Fruit fly (Drosophila melanogaster) whole organism, embryonic: ENCODE data around the gene Tim8.

Experiments
- Atf-2 ChIP-seq: fragments of 200-800 bp; sonication (Bioruptor generic); optimal IDR thresholded peaks from 2 replicates; lab custom pipeline; 2016; ENCODE audit warnings: missing biosample characterization, missing genetic modification characterization
- Bgb ChIP-seq: fragments of 200-800 bp; sonication (Bioruptor generic); IDR thresholded peaks from 2 replicates; pipeline ENCODE4 v1.3.6; 2022; ENCODE audit warnings: missing biosample characterization, missing genetic modification characterization; ENCODE audit not compliant: partially characterized antibody
- CG1024 ChIP-seq: fragments of 200-800 bp; sonication (Bioruptor generic); IDR thresholded peaks from 2 replicates; pipeline ENCODE4 v1.3.6; 2022; ENCODE audit warnings: missing biosample characterization, missing genetic modification characterization
- CG10321 ChIP-seq: fragments of 200-800 bp; sonication (Bioruptor generic); IDR thresholded peaks from 2 replicates; pipeline ENCODE4 v1.3.6; 2022; ENCODE audit warnings: missing biosample characterization, missing genetic modification characterization
- CG10431 ChIP-seq: fragments of 200-800 bp; sonication (Bioruptor generic); optimal IDR thresholded peaks from 3 replicates; lab custom pipeline; 2018; ENCODE audit warnings: missing biosample characterization, mild to moderate bottlenecking, missing genetic modification characterization
- CG12744 ChIP-seq: fragments of 200-800 bp; sonication (Bioruptor generic); optimal IDR thresholded peaks from 2 replicates; lab custom pipeline; 2016; ENCODE audit warnings: missing biosample characterization, missing genetic modification characterization
- CG13123 ChIP-seq: fragments of 200-800 bp; sonication (Bioruptor generic); optimal IDR thresholded peaks from 2 replicates; lab custom pipeline; 2016; ENCODE audit warnings: missing biosample characterization, missing genetic modification characterization
- CG13296 ChIP-seq: fragments of 200-800 bp; sonication (Bioruptor generic); optimal IDR thresholded peaks from 3 replicates; lab custom pipeline; 2018; ENCODE audit warnings: missing biosample characterization, mild to moderate bottlenecking, missing genetic modification characterization
- CG17359 ChIP-seq: fragments of 200-800 bp; sonication (Bioruptor generic); optimal IDR thresholded peaks from 3 replicates; lab custom pipeline; 2018; ENCODE audit warnings: missing biosample characterization, mild to moderate bottlenecking, missing genetic modification characterization, moderate library complexity
- CG17802 ChIP-seq: fragments of 200-800 bp; sonication (Bioruptor generic); optimal IDR thresholded peaks from 2 replicates; lab custom pipeline; 2018; ENCODE audit warnings: missing biosample characterization, mild to moderate bottlenecking, missing genetic modification characterization, moderate library complexity
- CG18599 ChIP-seq: fragments of 200-800 bp; sonication (Bioruptor generic); optimal IDR thresholded peaks from 3 replicates; lab custom pipeline; 2017; ENCODE audit warnings: missing biosample characterization, missing genetic modification characterization, mild to moderate bottlenecking, moderate library complexity, missing genetic modification reagents
- CG18619 ChIP-seq: fragments of 200-800 bp; sonication (Bioruptor generic); optimal IDR thresholded peaks from 3 replicates; lab custom pipeline; 2017; ENCODE audit warnings: missing biosample characterization, mild to moderate bottlenecking, missing genetic modification characterization
- CG2116 ChIP-seq: fragments of 200-800 bp; sonication (Bioruptor generic); optimal IDR thresholded peaks from 3 replicates; lab custom pipeline; 2018; ENCODE audit warnings: missing biosample characterization, mild to moderate bottlenecking, missing genetic modification characterization
- CG2875 ChIP-seq: fragments of 200-800 bp; sonication (Bioruptor generic); optimal IDR thresholded peaks from 2 replicates; lab custom pipeline; 2017; ENCODE audit warnings: missing biosample characterization, mild to moderate bottlenecking, missing genetic modification characterization, missing genetic modification reagents
- CG32772 ChIP-seq: fragments of 200-800 bp; sonication (Bioruptor generic); IDR thresholded peaks from 2 replicates; pipeline ENCODE4 v1.3.6; 2022; ENCODE audit warnings: missing biosample characterization, missing genetic modification characterization
- CG43689 ChIP-seq: fragments of 200-800 bp; sonication (Bioruptor generic); IDR thresholded peaks from 2 replicates; pipeline ENCODE4 v1.3.6; 2022; ENCODE audit warnings: missing biosample characterization, missing genetic modification characterization
- CG4404 ChIP-seq: fragments of 200-800 bp; sonication (Bioruptor generic); IDR thresholded peaks from 2 replicates; pipeline ENCODE4 v1.3.6; 2022; ENCODE audit warnings: missing biosample characterization, missing genetic modification characterization
- CG5953 ChIP-seq: fragments of 200-800 bp; sonication (Bioruptor generic); IDR thresholded peaks from 2 replicates; pipeline ENCODE4 v1.3.6; 2022; ENCODE audit warnings: missing biosample characterization, missing genetic modification characterization
- CG6854 ChIP-seq: fragments of 200-800 bp; sonication (Bioruptor generic); optimal IDR thresholded peaks from 3 replicates; lab custom pipeline; 2017; ENCODE audit warnings: missing biosample characterization, mild to moderate bottlenecking, missing genetic modification characterization
- CG7271 ChIP-seq: fragments of 200-800 bp; sonication (Bioruptor generic); optimal IDR thresholded peaks from 2 replicates; lab custom pipeline; 2018; ENCODE audit warnings: missing biosample characterization, mild to moderate bottlenecking, missing genetic modification characterization, moderate library complexity
- CG7556 ChIP-seq: fragments of 200-800 bp; sonication (Bioruptor generic); optimal IDR thresholded peaks from 2 replicates; lab custom pipeline; 2017; ENCODE audit warnings: missing biosample characterization, mild to moderate bottlenecking, missing genetic modification characterization
- CG7745 ChIP-seq: fragments of 200-800 bp; sonication (Bioruptor generic); optimal IDR thresholded peaks from 2 replicates; lab custom pipeline; 2018; ENCODE audit warnings: missing biosample characterization, mild to moderate bottlenecking, missing genetic modification characterization, moderate library complexity
- CG9797 ChIP-seq: fragments of 200-800 bp; sonication (Bioruptor generic); optimal IDR thresholded peaks from 3 replicates; lab custom pipeline; 2018; ENCODE audit warnings: missing biosample characterization, mild to moderate bottlenecking, missing genetic modification characterization
- Dbx ChIP-seq: fragments of 200-800 bp; sonication (Bioruptor generic); IDR thresholded peaks from 3 replicates; pipeline ENCODE4 v1.3.6; 2022; ENCODE audit warnings: missing biosample characterization, missing genetic modification characterization
- Deaf1 ChIP-seq: fragments of 200-800 bp; optimal IDR thresholded peaks from 3 replicates; lab custom pipeline; 2019; ENCODE audit warnings: missing biosample characterization, mild to moderate bottlenecking, missing genetic modification characterization, moderate library complexity
- Fer2 ChIP-seq: fragments of 200-800 bp; sonication (Bioruptor generic); optimal IDR thresholded peaks from 2 replicates; lab custom pipeline; 2018; ENCODE audit warnings: missing biosample characterization, mild to moderate bottlenecking, missing genetic modification characterization, moderate library complexity
- HLH54F ChIP-seq: fragments of 200-800 bp; sonication (Bioruptor generic); optimal IDR thresholded peaks from 3 replicates; lab custom pipeline; 2016; ENCODE audit warnings: missing biosample characterization, missing genetic modification characterization
- HmgD ChIP-seq: fragments of 200-800 bp; sonication (Bioruptor generic); optimal IDR thresholded peaks from 3 replicates; lab custom pipeline; 2016; ENCODE audit warnings: missing biosample characterization, missing genetic modification characterization
- HmgZ ChIP-seq: fragments of 200-800 bp; sonication (Bioruptor generic); optimal IDR thresholded peaks from 2 replicates; lab custom pipeline; 2018; ENCODE audit warnings: missing biosample characterization, mild to moderate bottlenecking, missing genetic modification characterization
- Hmx ChIP-seq: fragments of 200-800 bp; sonication (Bioruptor generic); optimal IDR thresholded peaks from 2 replicates; lab custom pipeline; 2016; ENCODE audit warnings: missing biosample characterization, missing genetic modification characterization
- Stat92E ChIP-seq, 3 experiments: fragments of >200 bp in 2 of 3; fragments of 200-800 bp in 1 of 3; sonication (Bioruptor generic) in 1 of 3; optimal IDR thresholded peaks; 2 replicates each; lab custom pipeline; 2017 to 2019; ENCODE audit warnings: missing biosample characterization in 3 of 3, missing genetic modification characterization in 3 of 3, mild to moderate bottlenecking in 1 of 3, moderate library complexity in 1 of 3
- Taf1 ChIP-seq: fragments of 200-800 bp; sonication (Bioruptor generic); IDR thresholded peaks from 2 replicates; pipeline ENCODE4 v1.3.6; 2022; ENCODE audit warnings: missing biosample characterization, missing genetic modification characterization
- Usf ChIP-seq: fragments of 200-800 bp; sonication (Bioruptor generic); optimal IDR thresholded peaks from 2 replicates; lab custom pipeline; 2017; ENCODE audit warnings: missing genotype, missing biosample characterization, missing genetic modification characterization
- abd-A ChIP-seq: fragments of 200-800 bp; sonication (Bioruptor generic); optimal IDR thresholded peaks from 3 replicates; lab custom pipeline; 2019; ENCODE audit warnings: missing biosample characterization, mild to moderate bottlenecking, missing genetic modification characterization, moderate library complexity
- ara ChIP-seq: fragments of 200-800 bp; sonication (Bioruptor generic); IDR thresholded peaks from 2 replicates; pipeline ENCODE4 v1.3.6; 2022; ENCODE audit warnings: missing biosample characterization, missing genetic modification characterization
- ash1 ChIP-seq: fragments of 200-800 bp; sonication (Bioruptor generic); optimal IDR thresholded peaks from 2 replicates; lab custom pipeline; 2018; ENCODE audit warnings: missing biosample characterization, mild to moderate bottlenecking, missing genetic modification characterization
- bsh ChIP-seq, 2 experiments: fragments of 200-800 bp; sonication (Bioruptor generic); optimal IDR thresholded peaks; 2 replicates each; lab custom pipeline; 2017 to 2018; ENCODE audit warnings: mild to moderate bottlenecking in 2 of 2, missing biosample characterization in 2 of 2, missing genetic modification characterization in 2 of 2, moderate library complexity in 1 of 2
- cato ChIP-seq: fragments of 200-800 bp; sonication (Bioruptor generic); optimal IDR thresholded peaks from 2 replicates; lab custom pipeline; 2016; ENCODE audit warnings: missing biosample characterization, missing genetic modification characterization, borderline replicate concordance
- caup ChIP-seq: fragments of 200-800 bp; sonication (Bioruptor generic); optimal IDR thresholded peaks from 3 replicates; lab custom pipeline; 2017; ENCODE audit warnings: missing biosample characterization, mild to moderate bottlenecking, missing genetic modification characterization, moderate library complexity; ENCODE audit not compliant: severe bottlenecking
- chinmo ChIP-seq: fragments of 200-800 bp; sonication (Bioruptor generic); IDR thresholded peaks from 4 replicates; pipeline ENCODE4 v1.3.6; 2022; ENCODE audit warnings: missing biosample characterization, missing genetic modification characterization; ENCODE audit not compliant: partially characterized antibody
- crol ChIP-seq: fragments of 200-800 bp; sonication (Bioruptor generic); IDR thresholded peaks from 2 replicates; pipeline ENCODE4 v1.3.6; 2022; ENCODE audit warnings: missing biosample characterization, missing genetic modification characterization
- fd3F ChIP-seq: fragments of 200-800 bp; sonication (Bioruptor generic); optimal IDR thresholded peaks from 2 replicates; lab custom pipeline; 2018; ENCODE audit warnings: missing biosample characterization, mild to moderate bottlenecking, missing genetic modification characterization, moderate library complexity
- jigr1 ChIP-seq: fragments of 200-800 bp; sonication (Bioruptor generic); IDR thresholded peaks from 3 replicates; pipeline ENCODE4 v1.3.6; 2022; ENCODE audit warnings: missing biosample characterization, missing genetic modification characterization
- kni ChIP-seq: fragments of 200-800 bp; sonication (Bioruptor generic); optimal IDR thresholded peaks from 3 replicates; lab custom pipeline; 2017; ENCODE audit warnings: mild to moderate bottlenecking, missing biosample characterization, missing genetic modification reagents, missing genetic modification characterization
- onecut ChIP-seq: fragments of 200-800 bp; sonication (Bioruptor generic); IDR thresholded peaks from 2 replicates; pipeline ENCODE4 v1.3.6; 2022; ENCODE audit warnings: missing biosample characterization, missing genetic modification characterization
- p53 ChIP-seq: fragments of 200-800 bp; sonication (Bioruptor generic); optimal IDR thresholded peaks from 2 replicates; lab custom pipeline; 2016; ENCODE audit warnings: missing biosample characterization, missing genetic modification characterization
- pnt ChIP-seq: fragments of 200-800 bp; sonication (Bioruptor generic); optimal IDR thresholded peaks from 3 replicates; lab custom pipeline; 2016; ENCODE audit warnings: missing biosample characterization, missing genetic modification characterization
- repo ChIP-seq: fragments of 200-800 bp; sonication (Bioruptor generic); optimal IDR thresholded peaks from 2 replicates; lab custom pipeline; 2016; ENCODE audit warnings: missing biosample characterization, missing genetic modification characterization
- ro ChIP-seq: fragments of 200-800 bp; sonication (Bioruptor generic); IDR thresholded peaks from 2 replicates; pipeline ENCODE4 v1.3.6; 2022; ENCODE audit warnings: missing biosample characterization, missing genetic modification characterization
- tx ChIP-seq: fragments of 200-800 bp; sonication (Bioruptor generic); optimal IDR thresholded peaks from 2 replicates; lab custom pipeline; 2016; ENCODE audit warnings: missing biosample characterization, missing genetic modification characterization

The Tim8 gene

dm6 chrX:11351351-11351750 is 16.9 kb upstream of the Tim8 start (continued):
- TF ChIP-seq HLH54F (GFP tag; lab: Kevin White, UChicago) (peak; percentile 92), Deaf1 (tag; lab: Kevin White, UChicago) (peak; percentile 64), Fer2 (tag; lab: Kevin White, UChicago) (peak; percentile 79), abd-A (tag; lab: Kevin White, UChicago) (no peak), caup (peak; percentile 89), tx (GFP tag; lab: Kevin White, UChicago) (peak; percentile 89), CG18599 (GFP tag; lab: Kevin White, UChicago) (peak; percentile 95), CG17359 (tag; lab: Kevin White, UChicago) (peak; percentile 95), pnt (GFP tag; lab: Kevin White, UChicago) (peak; percentile 95), kni (GFP tag; lab: Kevin White, UChicago) (peak; percentile 12), CG10431 (GFP tag; lab: Kevin White, UChicago) (peak; percentile 50), fd3F (peak; percentile 86), ro (GFP tag; lab: Robert Waterston, UW) (peak; percentile 89), Atf-2 (GFP tag; lab: Kevin White, UChicago) (peak; percentile 88), Usf (peak; percentile 87), CG4404 (peak; percentile 90), CG9797 (no peak), Bgb (GFP tag; lab: Robert Waterston, UW) (no peak), CG43689 (GFP tag; lab: Robert Waterston, UW) (peak; percentile 87), CG17802 (tag; lab: Kevin White, UChicago) (peak; percentile 76), crol (GFP tag; lab: Robert Waterston, UW) (peak; percentile 60), CG6854 (GFP tag; lab: Kevin White, UChicago) (peak; percentile 82), Stat92E (GFP tag; optimal IDR thresholded peaks at IDR 0.05; lab: Kevin White, UChicago) (no peak), CG1024 (GFP tag; lab: Robert Waterston, UW) (peak; percentile 93), CG32772 (GFP tag; lab: Robert Waterston, UW) (peak; percentile 95), CG13296 (peak; percentile 92), Hmx (GFP tag; lab: Kevin White, UChicago) (peak; percentile 76), HmgZ (tag; lab: Kevin White, UChicago) (peak; percentile 93), CG7271 (peak; percentile 54), CG7745 (tag; lab: Kevin White, UChicago) (no peak), CG18619 (peak; percentile 88), bsh (GFP tag; optimal IDR thresholded peaks at IDR 0.05; lab: Kevin White, UChicago) (peak; percentile 83 to 94), ara (peak; percentile 93), CG2116 (no peak), Taf1 (peak; percentile 88), CG7556 (GFP tag; lab: Kevin White, UChicago) (peak; percentile 87), jigr1 (GFP tag; lab: Robert Waterston, UW) (peak; percentile 90), Dbx (GFP tag; lab: Robert Waterston, UW) (peak; percentile 92), CG2875 (GFP tag; lab: Kevin White, UChicago) (peak; percentile 90), CG5953 (GFP tag; lab: Robert Waterston, UW) (peak; percentile 95), chinmo (no peak), CG10321 (peak; percentile 76), cato (peak; percentile 82), CG13123 (GFP tag; lab: Kevin White, UChicago) (peak; percentile 84), HmgD (GFP tag; lab: Kevin White, UChicago) (peak; percentile 85), ash1 (peak; percentile 83), repo (GFP tag; lab: Kevin White, UChicago) (peak; percentile 89), p53 (peak; percentile 77), onecut (peak; percentile 92), CG12744 (GFP tag; lab: Kevin White, UChicago) (peak; percentile 84)
